Worm (Caenorhabditis elegans) whole organism, L4/young adult: Measurements from ENCODE around the gene C03B1.9.

Source experiments
- W03F9.2 ChIP-seq: fragments of 150-350 bp; optimal IDR thresholded peaks from 2 replicates; lab custom pipeline; 2014; ENCODE audit warnings: missing biosample characterization, missing genetic modification characterization
- him-1 ChIP-seq: sonication (generic microtip); optimal IDR thresholded peaks from 2 replicates; lab custom pipeline; 2016; ENCODE audit warnings: missing genotype, missing genetic modification reagents, missing genetic modification characterization, missing compliant biosample characterization

ce11 chrX:6326088-6326487 is 20.8 kb downstream of the C03B1.9 start, which contains the start of gene col-168:
- TF ChIP-seq him-1 (tag; lab: Kevin White, UChicago) (no peak), W03F9.2 (tag; lab: Kevin White, UChicago) (no peak)
